Fruit fly (Drosophila melanogaster) whole organism, wandering third instar larva: ENCODE data around the gene CG45487.
"Not testable (repeated sequence)": the region's sequence is repeated elsewhere in the genome, so short reads cannot be mapped to it uniquely, and the experiment has no call there.

ENCODE experiments used
- Abd-B ChIP-seq: fragments of >200 bp; optimal IDR thresholded peaks from 2 replicates; lab custom pipeline; 2017; ENCODE audit warnings: missing biosample characterization, missing genetic modification characterization
- CG9705 ChIP-seq: fragments of 200-800 bp; sonication (Bioruptor generic); optimal IDR thresholded peaks from 2 replicates; lab custom pipeline; 2018; ENCODE audit warnings: missing biosample characterization, mild to moderate bottlenecking, missing genetic modification characterization
- CrebA ChIP-seq: fragments of 200-800 bp; sonication (Bioruptor generic); optimal IDR thresholded peaks from 2 replicates; lab custom pipeline; 2016; ENCODE audit warnings: missing biosample characterization, mild to moderate bottlenecking, missing genetic modification characterization, borderline replicate concordance
- Dfd ChIP-seq: fragments of >200 bp; optimal IDR thresholded peaks from 2 replicates; lab custom pipeline; 2017; ENCODE audit warnings: missing biosample characterization, missing genetic modification characterization
- Dif ChIP-seq: fragments of 200-275, 200-300 bp; sonication (Bioruptor generic); optimal IDR thresholded peaks from 2 replicates; lab custom pipeline; 2018; ENCODE audit warnings: missing biosample characterization, missing genetic modification characterization; ENCODE audit not compliant: partially characterized antibody
- HLH106 ChIP-seq: fragments of 200-800 bp; optimal IDR thresholded peaks from 3 replicates; lab custom pipeline; 2019; ENCODE audit warnings: missing biosample characterization, mild to moderate bottlenecking, missing genetic modification characterization, moderate library complexity
- Hr78 ChIP-seq: fragments of >200 bp; optimal IDR thresholded peaks from 2 replicates; lab custom pipeline; 2017; ENCODE audit warnings: missing biosample characterization, missing genetic modification characterization
- Mio ChIP-seq: sonication (Bioruptor generic); optimal IDR thresholded peaks from 2 replicates; lab custom pipeline; 2016; ENCODE audit warnings: missing biosample characterization, missing genetic modification characterization
- Myc ChIP-seq: fragments of >200 bp; optimal IDR thresholded peaks from 2 replicates; lab custom pipeline; 2017
- OdsH ChIP-seq: fragments of 200-800 bp; sonication (Bioruptor generic); optimal IDR thresholded peaks from 2 replicates; lab custom pipeline; 2016; ENCODE audit warnings: missing biosample characterization, mild to moderate bottlenecking, missing genetic modification characterization
- Rel ChIP-seq, 2 experiments: fragments of 200-800 bp; sonication (Bioruptor generic) in 1 of 2; optimal IDR thresholded peaks; 2 replicates in 1 of 2; 3 replicates in 1 of 2; lab custom pipeline; 2016 to 2019; ENCODE audit warnings: mild to moderate bottlenecking in 2 of 2, missing biosample characterization in 2 of 2, missing genetic modification characterization in 2 of 2, moderate library complexity in 1 of 2
- Sp1 ChIP-seq: fragments of 200-800 bp; sonication (Bioruptor generic); optimal IDR thresholded peaks from 3 replicates; lab custom pipeline; 2019; ENCODE audit warnings: missing biosample characterization, mild to moderate bottlenecking, missing genetic modification characterization, moderate library complexity
- Vsx2 ChIP-seq: fragments of 200-300, 225-300 bp; sonication (Bioruptor generic); optimal IDR thresholded peaks from 2 replicates; lab custom pipeline; 2018; ENCODE audit warnings: missing biosample characterization, missing genetic modification characterization; ENCODE audit not compliant: partially characterized antibody
- br ChIP-seq: fragments of 200-800 bp; sonication (Bioruptor generic); optimal IDR thresholded peaks from 2 replicates; lab custom pipeline; 2016; ENCODE audit warnings: missing biosample characterization, missing genetic modification characterization
- dmrt93B ChIP-seq: fragments of 200-800 bp; sonication (Bioruptor generic); optimal IDR thresholded peaks from 2 replicates; lab custom pipeline; 2018; ENCODE audit warnings: missing biosample characterization, mild to moderate bottlenecking, missing genetic modification characterization
- ey ChIP-seq: fragments of 200-800 bp; sonication (Bioruptor generic); optimal IDR thresholded peaks from 2 replicates; lab custom pipeline; 2016; ENCODE audit warnings: missing biosample characterization, missing genetic modification characterization
- h ChIP-seq: fragments of 200-800 bp; sonication (Bioruptor generic); optimal IDR thresholded peaks from 3 replicates; lab custom pipeline; 2016; ENCODE audit warnings: missing biosample characterization, mild to moderate bottlenecking, missing genetic modification characterization
- pan ChIP-seq: fragments of >200 bp; optimal IDR thresholded peaks from 2 replicates; lab custom pipeline; 2017
- rgr ChIP-seq: fragments of 200-800 bp; sonication (Bioruptor generic); optimal IDR thresholded peaks from 3 replicates; lab custom pipeline; 2016; ENCODE audit warnings: missing biosample characterization, mild to moderate bottlenecking, missing genetic modification characterization
- sage ChIP-seq: fragments of 200-800 bp; sonication (Bioruptor generic); optimal IDR thresholded peaks from 2 replicates; lab custom pipeline; 2016; ENCODE audit warnings: missing biosample characterization, mild to moderate bottlenecking, missing genetic modification characterization
- sv ChIP-seq: fragments of 200-800 bp; sonication (Bioruptor generic); optimal IDR thresholded peaks from 3 replicates; lab custom pipeline; 2016; ENCODE audit warnings: missing biosample characterization, missing genetic modification characterization
- woc ChIP-seq: sonication (Bioruptor generic); optimal IDR thresholded peaks from 2 replicates; lab custom pipeline; 2016; ENCODE audit warnings: missing biosample characterization, mild to moderate bottlenecking, missing genetic modification characterization

The CG45487 gene

dm6 chrX:19959353-19959969 lies 44.4 kb upstream of the CG45487 start, which contains the start of gene CG12655:
CG12655 (minus strand) TSS chrX:19959403.
- TF ChIP-seq dmrt93B (GFP tag; lab: Kevin White, UChicago) = no peak
- no peak for TF ChIP-seq Mio (GFP tag; lab: Kevin White, UChicago)
- TF ChIP-seq Vsx2 = no peak
- TF ChIP-seq sage (GFP tag; lab: Kevin White, UChicago) = no peak
- no peak for TF ChIP-seq HLH106 (tag; lab: Kevin White, UChicago)
- no peak for TF ChIP-seq Dif (GFP tag; lab: Kevin White, UChicago)
- TF ChIP-seq sv (GFP tag; lab: Kevin White, UChicago) = no peak
- no peak for TF ChIP-seq Myc
- TF ChIP-seq Dfd = no peak
- TF ChIP-seq rgr (GFP tag; lab: Kevin White, UChicago) = no peak
- no peak for TF ChIP-seq ey (GFP tag; lab: Kevin White, UChicago)

- TF ChIP-seq woc, Hr78, Dfd: not testable (repeated sequence)
Observed at dm6 chrX:19958242-19958641, 43.2 kb upstream of the CG45487 start, which contains the start of gene CG43784. CG43784 (minus strand) TSS chrX:19958342.

- TF ChIP-seq h (GFP tag; lab: Kevin White, UChicago); CrebA (GFP tag; lab: Kevin White, UChicago); HLH106 (tag; lab: Kevin White, UChicago): not testable (repeated sequence)
Observed at dm6 chrX:19953508-19953907, 38.4 kb upstream of the CG45487 start, which contains the start of gene CG45494. CG45494 (minus strand) TSS chrX:19953608.

dm6 chrX:19948773-19949172 lies 33.7 kb upstream of the CG45487 start, which contains the start of gene CG45493:
CG45493 (minus strand) TSS chrX:19948873.
- TF ChIP-seq Mio (GFP tag; lab: Kevin White, UChicago); Hr78; CG9705 (GFP tag; lab: Kevin White, UChicago): not testable (repeated sequence)

dm6 chrX:19944047-19944446 lies 29.0 kb upstream of the CG45487 start, which contains the start of gene CG45492:
CG45492 (minus strand) TSS chrX:19944147.
- not testable (repeated sequence) for TF ChIP-seq woc; dmrt93B (GFP tag; lab: Kevin White, UChicago); ey (GFP tag; lab: Kevin White, UChicago)

dm6 chrX:19938894-19939293 lies 23.8 kb upstream of the CG45487 start, which contains the start of gene CG45491:
CG45491 (minus strand) TSS chrX:19938994.
- not testable (repeated sequence) for TF ChIP-seq Myc; Rel (GFP tag; optimal IDR thresholded peaks at IDR 0.05; lab: Kevin White, UChicago); Rel (tag; optimal IDR thresholded peaks at IDR 0.05; lab: Kevin White, UChicago); pan (lab: Kevin White, UChicago)

- not testable (repeated sequence) for TF ChIP-seq h, Sp1, br (GFP tag; lab: Kevin White, UChicago)
Observed at dm6 chrX:19934194-19934593, 19.1 kb upstream of the CG45487 start, which contains the start of gene CG45490. CG45490 (minus strand) TSS chrX:19934294.

- not testable (repeated sequence) for TF ChIP-seq br (GFP tag; lab: Kevin White, UChicago); Abd-B (GFP tag; lab: Kevin White, UChicago); OdsH
Observed at dm6 chrX:19929078-19929477, 14.0 kb upstream of the CG45487 start, which contains the start of gene CG45489. CG45489 (minus strand) TSS chrX:19929178.
